Worm (Caenorhabditis elegans): ENCODE measurements around the gene srx-76.

ce11 chrV:11921229-11921628 lies 29.6 kb downstream of the srx-76 start:
- TF ChIP-seq ama-1 (optimal IDR thresholded peaks at IDR 0.05) (peak; percentile 75), mml-1 (tag; optimal IDR thresholded peaks at IDR 0.05) (no peak), nfya-1 (tag; optimal IDR thresholded peaks at IDR 0.05; ENCODE audit: insufficient read depth) (peak; percentile 40)

Data from whole organism, L3 larva.